Fruit fly (Drosophila melanogaster) whole organism, embryonic: ENCODE results near the gene CG6015.
A peak's percentile ranks its signal among the peaks of the same experiment; 100 is the strongest.

Experiments
- Adf1 ChIP-seq: fragments of 200-800 bp; sonication (Bioruptor generic); IDR thresholded peaks from 2 replicates; pipeline ENCODE4 v1.3.6; 2022; ENCODE audit warnings: missing biosample characterization, missing genetic modification characterization
- Aef1 ChIP-seq: fragments of 200-800 bp; sonication (Bioruptor generic); IDR thresholded peaks from 3 replicates; pipeline ENCODE4 v1.3.6; 2022; ENCODE audit warnings: missing biosample characterization, missing genetic modification characterization
- Atf-2 ChIP-seq: fragments of 200-800 bp; sonication (Bioruptor generic); optimal IDR thresholded peaks from 2 replicates; lab custom pipeline; 2016; ENCODE audit warnings: missing biosample characterization, missing genetic modification characterization
- Bgb ChIP-seq: fragments of 200-800 bp; sonication (Bioruptor generic); IDR thresholded peaks from 2 replicates; pipeline ENCODE4 v1.3.6; 2022; ENCODE audit warnings: missing biosample characterization, missing genetic modification characterization; ENCODE audit not compliant: partially characterized antibody
- CG1024 ChIP-seq: fragments of 200-800 bp; sonication (Bioruptor generic); IDR thresholded peaks from 2 replicates; pipeline ENCODE4 v1.3.6; 2022; ENCODE audit warnings: missing biosample characterization, missing genetic modification characterization
- CG10543 ChIP-seq: fragments of 200-800 bp; sonication (Bioruptor generic); optimal IDR thresholded peaks from 3 replicates; lab custom pipeline; 2017; ENCODE audit warnings: missing biosample characterization, mild to moderate bottlenecking, missing genetic modification characterization, moderate library complexity
- CG10654 ChIP-seq: fragments of 200-800 bp; sonication (Bioruptor generic); optimal IDR thresholded peaks from 2 replicates; lab custom pipeline; 2016; ENCODE audit warnings: missing biosample characterization, missing genetic modification characterization
- CG11560 ChIP-seq: fragments of 200-800 bp; sonication (Bioruptor generic); IDR thresholded peaks from 3 replicates; pipeline ENCODE4 v1.3.6; 2022; ENCODE audit warnings: missing biosample characterization, missing genetic modification characterization
- CG11696 ChIP-seq: fragments of 200-800 bp; sonication (Bioruptor generic); IDR thresholded peaks from 2 replicates; pipeline ENCODE4 v1.3.6; 2022; ENCODE audit warnings: missing biosample characterization, missing genetic modification characterization
- CG12391 ChIP-seq: fragments of 200-800 bp; sonication (Bioruptor generic); optimal IDR thresholded peaks from 3 replicates; lab custom pipeline; 2018; ENCODE audit warnings: missing biosample characterization, mild to moderate bottlenecking, missing genetic modification characterization, moderate library complexity
- CG13775 ChIP-seq: fragments of 200-800 bp; sonication (Bioruptor generic); optimal IDR thresholded peaks from 3 replicates; lab custom pipeline; 2017; ENCODE audit warnings: missing biosample characterization, mild to moderate bottlenecking, missing genetic modification characterization
- CG15514 ChIP-seq: fragments of 200-800 bp; sonication (Bioruptor generic); optimal IDR thresholded peaks from 3 replicates; lab custom pipeline; 2017; ENCODE audit warnings: missing biosample characterization, missing genetic modification characterization, mild to moderate bottlenecking, moderate library complexity, missing genetic modification reagents
- CG17612 ChIP-seq: fragments of 200-800 bp; sonication (Bioruptor generic); IDR thresholded peaks from 2 replicates; pipeline ENCODE4 v1.3.6; 2022; ENCODE audit warnings: missing biosample characterization, missing genetic modification characterization
- CG18476 ChIP-seq: fragments of 200-800 bp; sonication (Bioruptor generic); optimal IDR thresholded peaks from 2 replicates; lab custom pipeline; 2016; ENCODE audit warnings: missing biosample characterization, mild to moderate bottlenecking, missing genetic modification characterization
- CG18764 ChIP-seq: fragments of 200-800 bp; sonication (Bioruptor generic); optimal IDR thresholded peaks from 3 replicates; lab custom pipeline; 2016; ENCODE audit warnings: missing biosample characterization, missing genetic modification characterization
- CG2889 ChIP-seq: fragments of 200-800 bp; sonication (Bioruptor generic); IDR thresholded peaks from 3 replicates; pipeline ENCODE4 v1.3.6; 2022; ENCODE audit warnings: missing biosample characterization, missing genetic modification characterization
- CG30403 ChIP-seq: fragments of 200-800 bp; sonication (Bioruptor generic); optimal IDR thresholded peaks from 3 replicates; lab custom pipeline; 2016; ENCODE audit warnings: missing biosample characterization, missing genetic modification characterization
- CG31441 ChIP-seq: fragments of 200-800 bp; sonication (Bioruptor generic); IDR thresholded peaks from 2 replicates; pipeline ENCODE4 v1.3.6; 2022; ENCODE audit warnings: missing biosample characterization, missing genetic modification characterization
- CG32772 ChIP-seq: fragments of 200-800 bp; sonication (Bioruptor generic); IDR thresholded peaks from 2 replicates; pipeline ENCODE4 v1.3.6; 2022; ENCODE audit warnings: missing biosample characterization, missing genetic modification characterization
- CG34224 ChIP-seq: fragments of 200-800 bp; sonication (Bioruptor generic); IDR thresholded peaks from 3 replicates; pipeline ENCODE4 v1.3.6; 2022; ENCODE audit warnings: missing biosample characterization, missing genetic modification characterization; ENCODE audit not compliant: partially characterized antibody
- CG4328 ChIP-seq: fragments of 200-800 bp; sonication (Bioruptor generic); optimal IDR thresholded peaks from 3 replicates; lab custom pipeline; 2017; ENCODE audit warnings: missing biosample characterization, missing genetic modification reagents, missing genetic modification characterization
- CG4854 ChIP-seq: fragments of 200-800 bp; sonication (Bioruptor generic); optimal IDR thresholded peaks from 2 replicates; lab custom pipeline; 2016; ENCODE audit warnings: missing biosample characterization, missing genetic modification characterization, inconsistent platforms
- CG6654 ChIP-seq: fragments of 200-800 bp; sonication (Bioruptor generic); optimal IDR thresholded peaks from 2 replicates; lab custom pipeline; 2017; ENCODE audit warnings: missing biosample characterization, mild to moderate bottlenecking, missing genetic modification characterization
- CG6854 ChIP-seq: fragments of 200-800 bp; sonication (Bioruptor generic); optimal IDR thresholded peaks from 3 replicates; lab custom pipeline; 2017; ENCODE audit warnings: missing biosample characterization, mild to moderate bottlenecking, missing genetic modification characterization
- CG7839 ChIP-seq: fragments of 200-800 bp; sonication (Bioruptor generic); optimal IDR thresholded peaks from 3 replicates; lab custom pipeline; 2018; ENCODE audit warnings: missing biosample characterization, mild to moderate bottlenecking, missing genetic modification characterization, moderate library complexity
- CG9437 ChIP-seq: fragments of 200-800 bp; sonication (Bioruptor generic); optimal IDR thresholded peaks from 2 replicates; lab custom pipeline; 2018; ENCODE audit warnings: missing biosample characterization, mild to moderate bottlenecking, missing genetic modification characterization
- Dfd ChIP-seq, 2 experiments: fragments of >200 bp; optimal IDR thresholded peaks; 2 replicates each; lab custom pipeline; 2017; ENCODE audit warnings: missing biosample characterization in 2 of 2, missing genetic modification characterization in 2 of 2
- Dip3 ChIP-seq: fragments of 200-800 bp; sonication (Bioruptor generic); optimal IDR thresholded peaks from 3 replicates; lab custom pipeline; 2016; ENCODE audit warnings: missing biosample characterization, missing genetic modification characterization
- Drgx ChIP-seq: fragments of 200-800 bp; sonication (Bioruptor generic); IDR thresholded peaks from 2 replicates; pipeline ENCODE4 v1.3.6; 2022; ENCODE audit warnings: missing biosample characterization, missing genetic modification characterization
- Fer2 ChIP-seq: fragments of 200-800 bp; sonication (Bioruptor generic); optimal IDR thresholded peaks from 2 replicates; lab custom pipeline; 2018; ENCODE audit warnings: missing biosample characterization, mild to moderate bottlenecking, missing genetic modification characterization, moderate library complexity
- Mad ChIP-seq: fragments of 200-800 bp; sonication (Bioruptor generic); optimal IDR thresholded peaks from 2 replicates; lab custom pipeline; 2016; ENCODE audit warnings: missing biosample characterization, missing genetic modification characterization
- Max ChIP-seq: fragments of 200-800 bp; sonication (Bioruptor generic); optimal IDR thresholded peaks from 2 replicates; lab custom pipeline; 2016; ENCODE audit warnings: missing biosample characterization, mild to moderate bottlenecking, missing genetic modification characterization
- Scr ChIP-seq: fragments of 200-800 bp; sonication (Bioruptor generic); IDR thresholded peaks from 2 replicates; pipeline ENCODE4 v1.3.6; 2022; ENCODE audit warnings: missing biosample characterization, missing genetic modification characterization; ENCODE audit not compliant: partially characterized antibody
- Ssrp ChIP-seq: fragments of 200-800 bp; sonication (Bioruptor generic); optimal IDR thresholded peaks from 2 replicates; lab custom pipeline; 2018; ENCODE audit warnings: missing biosample characterization, mild to moderate bottlenecking, missing genetic modification characterization, moderate library complexity
- Tbp ChIP-seq: fragments of >200 bp; optimal IDR thresholded peaks from 2 replicates; lab custom pipeline; 2018; ENCODE audit warnings: missing biosample characterization, missing genetic modification characterization
- abd-A ChIP-seq: fragments of 200-800 bp; sonication (Bioruptor generic); optimal IDR thresholded peaks from 3 replicates; lab custom pipeline; 2019; ENCODE audit warnings: missing biosample characterization, mild to moderate bottlenecking, missing genetic modification characterization, moderate library complexity
- cato ChIP-seq: fragments of 200-800 bp; sonication (Bioruptor generic); optimal IDR thresholded peaks from 2 replicates; lab custom pipeline; 2016; ENCODE audit warnings: missing biosample characterization, missing genetic modification characterization, borderline replicate concordance
- chn ChIP-seq: fragments of 200-800 bp; sonication (Bioruptor generic); optimal IDR thresholded peaks from 2 replicates; lab custom pipeline; 2016; ENCODE audit warnings: missing biosample characterization, missing genetic modification characterization
- cwo ChIP-seq: fragments of 200-800 bp; sonication (Bioruptor generic); optimal IDR thresholded peaks from 3 replicates; lab custom pipeline; 2017; ENCODE audit warnings: missing biosample characterization, missing genetic modification characterization, mild to moderate bottlenecking, moderate library complexity, missing genetic modification reagents
- dmrt11E ChIP-seq: fragments of 200-800 bp; sonication (Bioruptor generic); optimal IDR thresholded peaks from 3 replicates; lab custom pipeline; 2018; ENCODE audit warnings: missing biosample characterization, mild to moderate bottlenecking, missing genetic modification characterization, moderate library complexity
- emc ChIP-seq: fragments of 200-800 bp; sonication (Bioruptor generic); optimal IDR thresholded peaks from 2 replicates; lab custom pipeline; 2016; ENCODE audit warnings: missing biosample characterization, missing genetic modification characterization
- lmd ChIP-seq: fragments of 200-800 bp; sonication (Bioruptor generic); IDR thresholded peaks from 2 replicates; pipeline ENCODE4 v1.3.6; 2022; ENCODE audit warnings: missing biosample characterization, missing genetic modification characterization
- lola ChIP-seq, 3 experiments: fragments of >200 bp in 2 of 3; fragments of 200-800 bp in 1 of 3; sonication (Bioruptor generic) in 1 of 3; optimal IDR thresholded peaks; 2 replicates each; lab custom pipeline; 2017 to 2019; ENCODE audit warnings: missing biosample characterization in 3 of 3, missing genetic modification characterization in 3 of 3, mild to moderate bottlenecking in 1 of 3, moderate library complexity in 1 of 3
- otp ChIP-seq: fragments of 200-800 bp; sonication (Bioruptor generic); IDR thresholded peaks from 3 replicates; pipeline ENCODE4, ENCODE4 v1.3.6; 2022; ENCODE audit warnings: missing biosample characterization, missing genetic modification characterization
- pita ChIP-seq: fragments of 200-800 bp; sonication (Bioruptor generic); optimal IDR thresholded peaks from 2 replicates; lab custom pipeline; 2017; ENCODE audit warnings: missing biosample characterization, mild to moderate bottlenecking, missing genetic modification characterization
- run ChIP-seq: fragments of 200-800 bp; sonication (Bioruptor generic); optimal IDR thresholded peaks from 3 replicates; lab custom pipeline; 2018; ENCODE audit warnings: missing biosample characterization, mild to moderate bottlenecking, missing genetic modification characterization
- stwl ChIP-seq: fragments of 200-800 bp; sonication (Bioruptor generic); optimal IDR thresholded peaks from 3 replicates; lab custom pipeline; 2018; ENCODE audit warnings: missing biosample characterization, mild to moderate bottlenecking, missing genetic modification characterization, moderate library complexity
- tap ChIP-seq: fragments of 200-800 bp; optimal IDR thresholded peaks from 3 replicates; lab custom pipeline; 2019; ENCODE audit warnings: missing biosample characterization, mild to moderate bottlenecking, missing genetic modification characterization, moderate library complexity
- yki ChIP-seq: fragments of >200 bp; optimal IDR thresholded peaks from 3 replicates; lab custom pipeline; 2018
- z ChIP-seq: fragments of 200-800 bp; sonication (Bioruptor generic); IDR thresholded peaks from 3 replicates; pipeline ENCODE4 v1.3.6; 2022; ENCODE audit warnings: missing biosample characterization, missing genetic modification characterization

Gene CG6015

dm6 chr3R:22018777-22019420 lies 15.2 kb downstream of the CG6015 start, which contains the start of gene Idh3b (continued):
- TF ChIP-seq CG30403 (peak; percentile 69), Adf1 (GFP tag; lab: Robert Waterston, UW) (peak; percentile 39), CG18764 (peak; percentile 48), yki (lab: Kevin White, UChicago) (no peak), Aef1 (no peak; the same call in 1 of the 3 replicates), CG4328 (GFP tag; lab: Kevin White, UChicago) (no peak), stwl (peak; percentile 86), CG9437 (GFP tag; lab: Kevin White, UChicago) (no peak), emc (no peak), CG10543 (GFP tag; lab: Kevin White, UChicago) (no peak), Dip3 (GFP tag; lab: Kevin White, UChicago) (peak; percentile 75), Dfd (GFP tag; optimal IDR thresholded peaks at IDR 0.05; lab: Kevin White, UChicago) (no peak), CG12391 (peak; percentile 64), Max (peak; percentile 63), Drgx (no peak), CG6854 (GFP tag; lab: Kevin White, UChicago) (no peak), CG15514 (GFP tag; lab: Kevin White, UChicago) (peak; percentile 83), CG11560 (tag; lab: Robert Waterston, UW) (no peak), pita (GFP tag; lab: Kevin White, UChicago) (no peak), tap (tag; lab: Kevin White, UChicago) (no peak), Bgb (GFP tag; lab: Robert Waterston, UW) (peak; percentile 98), CG13775 (GFP tag; lab: Kevin White, UChicago) (no peak), run (no peak), CG1024 (GFP tag; lab: Robert Waterston, UW) (peak; percentile 15; the same call in 1 of the 2 replicates), chn (GFP tag; lab: Kevin White, UChicago) (peak; percentile 74), CG31441 (GFP tag; lab: Robert Waterston, UW) (no peak), CG18476 (GFP tag; lab: Kevin White, UChicago) (peak; percentile 27), CG17612 (no peak), lmd (no peak), lola (GFP tag; optimal IDR thresholded peaks at IDR 0.05; lab: Kevin White, UChicago) (no peak), CG4854 (peak; percentile 61), CG6654 (GFP tag; lab: Kevin White, UChicago) (no peak), Tbp (GFP tag; lab: Kevin White, UChicago) (no peak), cato (GFP tag; lab: Kevin White, UChicago) (peak; percentile 23), Mad (GFP tag; lab: Kevin White, UChicago) (peak; percentile 68), cwo (GFP tag; lab: Kevin White, UChicago) (no peak), Ssrp (no peak), CG32772 (peak; percentile 54; the same call in 1 of the 2 replicates), CG2889 (GFP tag; lab: Robert Waterston, UW) (no peak), CG7839 (tag; lab: Kevin White, UChicago) (no peak), otp (GFP tag; lab: Robert Waterston, UW) (no peak), Atf-2 (peak; percentile 12), CG10654 (peak; percentile 45), dmrt11E (peak; percentile 20), Scr (GFP tag; lab: Robert Waterston, UW) (peak; percentile 93), abd-A (tag; lab: Kevin White, UChicago) (no peak), CG34224 (GFP tag; lab: Robert Waterston, UW) (peak; percentile 96), CG11696 (no peak), z (GFP tag; lab: Robert Waterston, UW) (no peak), Fer2 (no peak)
